ENCODE assay signal across 5 fruit fly cellular contexts in the genomic region with DNA sequence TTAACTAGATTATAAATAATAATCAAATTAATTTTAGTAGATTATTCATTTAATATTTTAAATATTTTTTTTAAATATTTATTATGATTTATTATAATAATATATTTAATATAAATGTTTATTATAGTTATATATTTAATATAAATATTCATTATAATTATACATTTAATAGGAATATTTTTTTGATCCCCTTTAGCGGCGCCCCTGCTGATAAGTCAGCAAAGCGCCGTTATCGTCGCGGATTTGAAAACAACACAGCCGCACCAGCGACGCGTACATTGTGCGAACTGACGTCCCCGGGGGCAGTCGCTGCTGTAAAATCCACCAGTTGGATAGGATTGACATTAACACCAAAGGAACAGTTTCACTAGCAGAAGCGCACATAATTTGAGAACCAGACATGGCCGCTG.
TF ChIP-seq lines count a peak whose summit lies in the region.

Gene CG8112, plus strand, starts transcription at position 212 of the 410 bp plus-strand sequence.

- no peak for TF ChIP-seq CTCF in whole organism, embryonic (GFP tag; optimal IDR thresholded peaks at IDR 0.05; lab: Kevin White, UChicago)

TF ChIP-seq in whole organism, adult, 20 proteins besides CTCF, POLR2A, EP300 and RAD21 (continues in another document):
- peak; percentile 73 for TF ChIP-seq CG14711 (tag; optimal IDR thresholded peaks at IDR 0.05; lab: Kevin White, UChicago)
- peak; percentile 58 for TF ChIP-seq CG7045 (GFP tag; optimal IDR thresholded peaks at IDR 0.05; lab: Kevin White, UChicago)
- no peak for TF ChIP-seq CG5204 (GFP tag; optimal IDR thresholded peaks at IDR 0.05; lab: Kevin White, UChicago)
- peak; percentile 45 for TF ChIP-seq CG12768 (GFP tag; optimal IDR thresholded peaks at IDR 0.05; lab: Kevin White, UChicago)
- no peak for TF ChIP-seq Hr96 (GFP tag; optimal IDR thresholded peaks at IDR 0.05; lab: Kevin White, UChicago)
- TF ChIP-seq toe (GFP tag; optimal IDR thresholded peaks at IDR 0.05; lab: Kevin White, UChicago), result no peak
- peak; percentile 73 for TF ChIP-seq ovo (GFP tag; optimal IDR thresholded peaks at IDR 0.05; lab: Kevin White, UChicago)
- peak; percentile 76 for TF ChIP-seq kay (GFP tag; lab: Kevin White, UChicago; ENCODE audit: borderline replicate concordance)
- TF ChIP-seq Mnt (GFP tag; optimal IDR thresholded peaks at IDR 0.05; lab: Kevin White, UChicago), result no peak
- peak; percentile 78 for TF ChIP-seq CG7101 (tag; optimal IDR thresholded peaks at IDR 0.05; lab: Kevin White, UChicago)
- TF ChIP-seq Crg-1 (GFP tag; optimal IDR thresholded peaks at IDR 0.05; lab: Kevin White, UChicago), result no peak
- TF ChIP-seq CG33017 (tag; optimal IDR thresholded peaks at IDR 0.05; lab: Kevin White, UChicago), result peak; percentile 69
- TF ChIP-seq CG11617 (GFP tag; optimal IDR thresholded peaks at IDR 0.05; lab: Kevin White, UChicago), result peak; percentile 87
- no peak for TF ChIP-seq Clk (GFP tag; optimal IDR thresholded peaks at IDR 0.05; lab: Kevin White, UChicago)
- no peak for TF ChIP-seq cic (GFP tag; optimal IDR thresholded peaks at IDR 0.05; lab: Kevin White, UChicago)
- no peak for TF ChIP-seq cnc (optimal IDR thresholded peaks at IDR 0.05; lab: Kevin White, UChicago)
- TF ChIP-seq CG1620 (GFP tag; optimal IDR thresholded peaks at IDR 0.05; lab: Kevin White, UChicago), result no peak

TF ChIP-seq in whole organism, embryonic, 481 proteins besides CTCF, POLR2A, EP300 and RAD21 (continues in another document):
- peak; percentile 16 for TF ChIP-seq CG10209 (GFP tag; optimal IDR thresholded peaks at IDR 0.05; lab: Kevin White, UChicago)
- TF ChIP-seq Fer3 (tag; optimal IDR thresholded peaks at IDR 0.05; lab: Kevin White, UChicago), result peak; percentile 30
- peak; percentile 24 for TF ChIP-seq CG15514 (GFP tag; optimal IDR thresholded peaks at IDR 0.05; lab: Kevin White, UChicago)
- TF ChIP-seq CG10543 (GFP tag; optimal IDR thresholded peaks at IDR 0.05; lab: Kevin White, UChicago), result peak; percentile 16
- peak; percentile 19 for TF ChIP-seq CG12391 (tag; optimal IDR thresholded peaks at IDR 0.05; lab: Kevin White, UChicago)
- peak; percentile 0 for TF ChIP-seq unpg (GFP tag; optimal IDR thresholded peaks at IDR 0.05; lab: Kevin White, UChicago)
- peak; percentile 3 for TF ChIP-seq CG6854 (GFP tag; optimal IDR thresholded peaks at IDR 0.05; lab: Kevin White, UChicago)
- TF ChIP-seq CG3281 (GFP tag; optimal IDR thresholded peaks at IDR 0.05; lab: Kevin White, UChicago), result peak; percentile 19
- TF ChIP-seq CG9437 (GFP tag; optimal IDR thresholded peaks at IDR 0.05; lab: Kevin White, UChicago), result peak; percentile 22
- TF ChIP-seq bcd (GFP tag; optimal IDR thresholded peaks at IDR 0.05; lab: Kevin White, UChicago), result peak; percentile 16
- peak; percentile 39 for TF ChIP-seq Hand (GFP tag; optimal IDR thresholded peaks at IDR 0.05; lab: Kevin White, UChicago)
- TF ChIP-seq Rfx (GFP tag; IDR thresholded peaks at IDR 0.05; lab: Robert Waterston, UW), result peak; percentile 30; the same call in 1 of the 2 replicates
- TF ChIP-seq odd (GFP tag; optimal IDR thresholded peaks at IDR 0.05; lab: Kevin White, UChicago), result peak; percentile 45
- peak; percentile 52 for TF ChIP-seq CG7556 (GFP tag; optimal IDR thresholded peaks at IDR 0.05; lab: Kevin White, UChicago)
- TF ChIP-seq CG18599 (GFP tag; optimal IDR thresholded peaks at IDR 0.05; lab: Kevin White, UChicago), result peak; percentile 48
- peak; percentile 6 for TF ChIP-seq CG14710 (tag; optimal IDR thresholded peaks at IDR 0.05; lab: Kevin White, UChicago)
- TF ChIP-seq CG8388 (GFP tag; optimal IDR thresholded peaks at IDR 0.05; lab: Kevin White, UChicago), result peak; percentile 14

TF ChIP-seq in whole organism, prepupa, 60 proteins besides CTCF, POLR2A, EP300 and RAD21 (continues in another document):
- peak; percentile 28 for TF ChIP-seq CG3032 (tag; optimal IDR thresholded peaks at IDR 0.05; lab: Kevin White, UChicago)
- TF ChIP-seq cyc (GFP tag; optimal IDR thresholded peaks at IDR 0.05; lab: Kevin White, UChicago), result no peak
- no peak for TF ChIP-seq Eip93F (GFP tag; optimal IDR thresholded peaks at IDR 0.05; lab: Kevin White, UChicago)
- no peak for TF ChIP-seq CG6854 (GFP tag; optimal IDR thresholded peaks at IDR 0.05; lab: Kevin White, UChicago)
- TF ChIP-seq Sox15 (GFP tag; optimal IDR thresholded peaks at IDR 0.05; lab: Kevin White, UChicago), result no peak
- no peak for TF ChIP-seq fd85E (GFP tag; optimal IDR thresholded peaks at IDR 0.05; lab: Kevin White, UChicago)
- peak; percentile 34 for TF ChIP-seq CG3919 (GFP tag; optimal IDR thresholded peaks at IDR 0.05; lab: Kevin White, UChicago)
- no peak for TF ChIP-seq Sox14 (GFP tag; optimal IDR thresholded peaks at IDR 0.05; lab: Kevin White, UChicago)
- TF ChIP-seq dsx (GFP tag; optimal IDR thresholded peaks at IDR 0.05; lab: Kevin White, UChicago; ENCODE audit: poor library complexity, severe bottlenecking), result peak; percentile 21
- peak in 1 of 2 experiments; percentile 16 for TF ChIP-seq ss (GFP tag; optimal IDR thresholded peaks at IDR 0.05; lab: Kevin White, UChicago)
- peak; percentile 64 for TF ChIP-seq CG6163 (GFP tag; IDR thresholded peaks at IDR 0.05; lab: Robert Waterston, UW)
- peak; percentile 41; the same call in 2 of the 3 replicates for TF ChIP-seq eg (GFP tag; IDR thresholded peaks at IDR 0.05; lab: Robert Waterston, UW)
- TF ChIP-seq salr (GFP tag; optimal IDR thresholded peaks at IDR 0.05; lab: Kevin White, UChicago), result peak in 1 of 2 experiments; percentile 14
- TF ChIP-seq OdsH (GFP tag; optimal IDR thresholded peaks at IDR 0.05; lab: Kevin White, UChicago), result peak; percentile 14
- peak; percentile 63 for TF ChIP-seq Eip78C (GFP tag; lab: Kevin White, UChicago)
- TF ChIP-seq Met (GFP tag; optimal IDR thresholded peaks at IDR 0.05; lab: Kevin White, UChicago), result no peak
- peak; percentile 74 for TF ChIP-seq CG32006 (GFP tag; optimal IDR thresholded peaks at IDR 0.05; lab: Kevin White, UChicago)
- TF ChIP-seq Blimp-1 (GFP tag; optimal IDR thresholded peaks at IDR 0.05; lab: Kevin White, UChicago), result peak; percentile 23

TF ChIP-seq in whole organism, pupa, 21 proteins besides CTCF, POLR2A, EP300 and RAD21 (continues in another document):
- TF ChIP-seq gl (tag; optimal IDR thresholded peaks at IDR 0.05; lab: Kevin White, UChicago) (no peak), CG14655 (GFP tag; optimal IDR thresholded peaks at IDR 0.05; lab: Kevin White, UChicago) (no peak), CG17806 (tag; optimal IDR thresholded peaks at IDR 0.05; lab: Kevin White, UChicago) (peak; percentile 5), CG10348 (GFP tag; IDR thresholded peaks at IDR 0.05; lab: Robert Waterston, UW) (no peak), CG8159 (tag; optimal IDR thresholded peaks at IDR 0.05; lab: Kevin White, UChicago) (peak; percentile 23), CG8301 (tag; optimal IDR thresholded peaks at IDR 0.05; lab: Kevin White, UChicago) (no peak), fd96Ca (GFP tag; IDR thresholded peaks at IDR 0.05; lab: Robert Waterston, UW) (no peak), CG12605 (GFP tag; IDR thresholded peaks at IDR 0.05; lab: Robert Waterston, UW) (0 out of 2 replicates have a peak, but pooled peaks have one; percentile 9), CG32121 (GFP tag; IDR thresholded peaks at IDR 0.05; lab: Robert Waterston, UW) (no peak), CG4496 (GFP tag; IDR thresholded peaks at IDR 0.05; lab: Robert Waterston, UW) (peak; percentile 12; the same call in 1 of the 3 replicates), Ets98B (GFP tag; IDR thresholded peaks at IDR 0.05; lab: Robert Waterston, UW) (peak; percentile 20; the same call in 1 of the 2 replicates), Pif1B (GFP tag; optimal IDR thresholded peaks at IDR 0.05; lab: Kevin White, UChicago) (peak; percentile 38), CG13204 (GFP tag; optimal IDR thresholded peaks at IDR 0.05; lab: Kevin White, UChicago) (no peak), D1 (tag; optimal IDR thresholded peaks at IDR 0.05; lab: Kevin White, UChicago) (no peak), CG15710 (tag; optimal IDR thresholded peaks at IDR 0.05; lab: Kevin White, UChicago) (peak; percentile 25), EcR (GFP tag; optimal IDR thresholded peaks at IDR 0.05; lab: Kevin White, UChicago) (no peak), CG9948 (tag; optimal IDR thresholded peaks at IDR 0.05; lab: Kevin White, UChicago) (no peak), rn (GFP tag; IDR thresholded peaks at IDR 0.05; lab: Robert Waterston, UW) (no peak), Pif1A (GFP tag; optimal IDR thresholded peaks at IDR 0.05; lab: Kevin White, UChicago) (no peak), CG34367 (tag; optimal IDR thresholded peaks at IDR 0.05; lab: Kevin White, UChicago) (no peak)

TF ChIP-seq in whole organism, wandering third instar larva, 38 proteins besides CTCF, POLR2A, EP300 and RAD21 (continues in another document):
- no peak for TF ChIP-seq Rel (GFP tag; optimal IDR thresholded peaks at IDR 0.05; lab: Kevin White, UChicago)
- peak; percentile 9 for TF ChIP-seq Rel (tag; optimal IDR thresholded peaks at IDR 0.05; lab: Kevin White, UChicago)
- peak in 1 of 2 experiments; percentile 42 for TF ChIP-seq foxo (GFP tag; optimal IDR thresholded peaks at IDR 0.05; lab: Kevin White, UChicago)
- TF ChIP-seq CG32264 (GFP tag; optimal IDR thresholded peaks at IDR 0.05; lab: Kevin White, UChicago), result no peak
- TF ChIP-seq GATAd (GFP tag; optimal IDR thresholded peaks at IDR 0.05; lab: Kevin White, UChicago), result no peak
- TF ChIP-seq tai (GFP tag; optimal IDR thresholded peaks at IDR 0.05; lab: Kevin White, UChicago), result no peak
- TF ChIP-seq Vsx2 (GFP tag; optimal IDR thresholded peaks at IDR 0.05; lab: Kevin White, UChicago; ENCODE audit: partially characterized antibody), result no peak
- TF ChIP-seq CrebA (GFP tag; optimal IDR thresholded peaks at IDR 0.05; lab: Kevin White, UChicago; ENCODE audit: borderline replicate concordance), result no peak
- peak; percentile 33 for TF ChIP-seq rgr (GFP tag; optimal IDR thresholded peaks at IDR 0.05; lab: Kevin White, UChicago)
- no peak for TF ChIP-seq brk (GFP tag; optimal IDR thresholded peaks at IDR 0.05; lab: Kevin White, UChicago)
- TF ChIP-seq Dif (GFP tag; optimal IDR thresholded peaks at IDR 0.05; lab: Kevin White, UChicago; ENCODE audit: partially characterized antibody), result peak; percentile 5
- peak; percentile 21 for TF ChIP-seq sage (GFP tag; optimal IDR thresholded peaks at IDR 0.05; lab: Kevin White, UChicago)
- no peak for TF ChIP-seq dl (GFP tag; optimal IDR thresholded peaks at IDR 0.05; lab: Kevin White, UChicago; ENCODE audit: insufficient read depth in 1 of 2, partially characterized antibody in 2 of 2)
- no peak for TF ChIP-seq OdsH (GFP tag; optimal IDR thresholded peaks at IDR 0.05; lab: Kevin White, UChicago)
- no peak for TF ChIP-seq Dfd (GFP tag; optimal IDR thresholded peaks at IDR 0.05; lab: Kevin White, UChicago)
- peak; percentile 19 for TF ChIP-seq dmrt93B (GFP tag; optimal IDR thresholded peaks at IDR 0.05; lab: Kevin White, UChicago)
- peak; percentile 39 for TF ChIP-seq HLH106 (tag; optimal IDR thresholded peaks at IDR 0.05; lab: Kevin White, UChicago)
- TF ChIP-seq fru (GFP tag; optimal IDR thresholded peaks at IDR 0.05; lab: Kevin White, UChicago), result peak; percentile 9
- TF ChIP-seq Jra (GFP tag; optimal IDR thresholded peaks at IDR 0.05; lab: Kevin White, UChicago), result no peak
- TF ChIP-seq CG9705 (GFP tag; optimal IDR thresholded peaks at IDR 0.05; lab: Kevin White, UChicago), result no peak
- no peak for TF ChIP-seq h (GFP tag; optimal IDR thresholded peaks at IDR 0.05; lab: Kevin White, UChicago)
